Worm (Caenorhabditis elegans) whole organism, young adult: Measurements from ENCODE around the gene sre-7.

Experiments used
- C17E4.6 ChIP-seq: fragments of 200-800 bp; sonication (Bioruptor generic); IDR thresholded peaks from 2 replicates; pipeline ENCODE4 v1.3.6; 2022; ENCODE audit warnings: missing genetic modification reagents, missing genetic modification characterization, missing compliant biosample characterization
- F49E8.2 ChIP-seq: sonication (generic microtip); optimal IDR thresholded peaks from 3 replicates; lab custom pipeline; 2017; ENCODE audit warnings: missing genetic modification characterization, mild to moderate bottlenecking, missing compliant biosample characterization, antibody characterized with exemption, moderate library complexity; ENCODE audit not compliant: insufficient read depth
- nhr-120 ChIP-seq: fragments of 200-800 bp; sonication (Bioruptor generic); IDR thresholded peaks from 2 replicates; pipeline ENCODE4 v1.3.6; 2022; ENCODE audit warnings: missing genetic modification characterization, missing compliant biosample characterization
- sea-2 ChIP-seq: fragments of 200-800 bp; sonication (Bioruptor generic); IDR thresholded peaks from 2 replicates; pipeline ENCODE4 v1.3.6; 2022; ENCODE audit warnings: missing genetic modification characterization, missing compliant biosample characterization

- TF ChIP-seq sea-2 (GFP tag; lab: Robert Waterston, UW) (no peak), C17E4.6 (GFP tag; lab: Robert Waterston, UW) (no peak), nhr-120 (GFP tag; lab: Robert Waterston, UW) (no peak), F49E8.2 (tag; lab: Kevin White, UChicago) (no peak)
Observed at ce11 chrV:14194514-14194913, 49.5 kb upstream of the sre-7 start.
